Worm (Caenorhabditis elegans): ENCODE results near the gene C49H3.4.

C49H3.4 gene

ce11 chrIV:7946899-7947499, 31.9 kb downstream of the C49H3.4 start, which contains the start of gene F20D12.12:
Gene F20D12.12 (plus strand): TSS chrIV:7947440.
- TF ChIP-seq hlh-15 (tag; optimal IDR thresholded peaks at IDR 0.05) (peak; percentile 4), zip-5 (tag; optimal IDR thresholded peaks at IDR 0.05) (peak; percentile 51), tbx-7 (tag; optimal IDR thresholded peaks at IDR 0.05) (peak; percentile 64), tbx-2 (tag; optimal IDR thresholded peaks at IDR 0.05) (peak; percentile 81), elt-2 (tag; optimal IDR thresholded peaks at IDR 0.05) (peak; percentile 44), unc-3 (GFP tag; conservative IDR thresholded peaks at IDR 0.05) (peak; percentile 34; the same call in 1 of the 2 replicates), unc-3 (tag; optimal IDR thresholded peaks at IDR 0.05) (peak; percentile 32), fax-1 (tag; optimal IDR thresholded peaks at IDR 0.05) (peak; percentile 46), ref-2 (tag; optimal IDR thresholded peaks at IDR 0.05) (peak; percentile 68), ceh-45 (GFP tag; IDR thresholded peaks at IDR 0.05) (peak; percentile 58; the same call in 1 of the 2 replicates), fkh-6 (tag; optimal IDR thresholded peaks at IDR 0.05) (peak; percentile 31), ttx-3 (tag; optimal IDR thresholded peaks at IDR 0.05) (peak; percentile 46), mec-3 (tag; optimal IDR thresholded peaks at IDR 0.05; ENCODE audit: borderline replicate concordance) (peak; percentile 22), ceh-18 (tag; optimal IDR thresholded peaks at IDR 0.05) (peak; percentile 76), nfya-1 (tag; optimal IDR thresholded peaks at IDR 0.05) (peak; percentile 72), unc-86 (tag; optimal IDR thresholded peaks at IDR 0.05) (peak; percentile 32), ceh-2 (tag; optimal IDR thresholded peaks at IDR 0.05) (peak; percentile 45), ets-4 (tag; optimal IDR thresholded peaks at IDR 0.05) (peak; percentile 56), ceh-14 (tag; optimal IDR thresholded peaks at IDR 0.05) (peak; percentile 68), unc-42 (tag; optimal IDR thresholded peaks at IDR 0.05) (peak; percentile 67), C08G9.2 (tag; optimal IDR thresholded peaks at IDR 0.05) (peak; percentile 66), ahr-1 (tag; optimal IDR thresholded peaks at IDR 0.05) (peak; percentile 14), rnt-1 (tag; optimal IDR thresholded peaks at IDR 0.05) (peak; percentile 79), F13H6.1 (tag; optimal IDR thresholded peaks at IDR 0.05) (peak; percentile 50), ceh-31 (tag; optimal IDR thresholded peaks at IDR 0.05) (peak; percentile 85), ceh-34 (tag; optimal IDR thresholded peaks at IDR 0.05) (peak; percentile 72)

DNA sequence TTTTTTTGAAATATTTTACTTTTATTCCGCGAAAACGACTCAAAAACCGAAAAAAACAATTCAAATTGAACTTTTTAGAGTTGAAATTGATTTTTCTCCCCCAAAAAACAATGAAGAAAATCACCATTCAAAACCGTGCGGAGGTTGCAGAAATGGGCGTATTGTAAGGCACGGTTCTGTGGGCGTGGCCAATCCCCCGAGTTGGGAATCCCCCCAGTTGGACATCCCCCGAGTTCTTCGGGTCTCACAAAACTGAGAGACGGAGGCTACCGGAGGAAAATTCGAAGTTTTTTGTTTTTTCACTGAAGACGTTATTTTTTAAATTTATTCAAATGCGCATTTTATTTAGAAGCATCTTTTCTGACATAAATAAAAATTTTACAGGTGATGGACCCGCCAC, 33.2 kb downstream of the C49H3.4 start, which contains the start of gene mcm-3AP:
Gene mcm-3AP (plus strand): TSS at position 383 of the 400 bp plus-strand sequence.
- TF ChIP-seq nfya-1 (tag; optimal IDR thresholded peaks at IDR 0.05) (peak; percentile 11), ceh-18 (tag; optimal IDR thresholded peaks at IDR 0.05) (peak; percentile 8), ceh-45 (GFP tag; IDR thresholded peaks at IDR 0.05) (peak; percentile 43; the same call in 1 of the 2 replicates), ceh-31 (tag; optimal IDR thresholded peaks at IDR 0.05) (peak; percentile 72), zip-5 (tag; optimal IDR thresholded peaks at IDR 0.05) (peak; percentile 11), dmd-4 (tag; optimal IDR thresholded peaks at IDR 0.05; ENCODE audit: borderline replicate concordance) (peak; percentile 6), C08G9.2 (tag; optimal IDR thresholded peaks at IDR 0.05) (peak; percentile 53), tbx-2 (tag; optimal IDR thresholded peaks at IDR 0.05) (peak; percentile 59), elt-2 (tag; optimal IDR thresholded peaks at IDR 0.05) (peak; percentile 5), F13H6.1 (tag; optimal IDR thresholded peaks at IDR 0.05) (peak; percentile 9)

ce11 chrIV:7954006-7954405, 38.9 kb downstream of the C49H3.4 start:
- TF ChIP-seq ceh-24 (tag; optimal IDR thresholded peaks at IDR 0.05): no peak
- TF ChIP-seq elt-2 (tag; optimal IDR thresholded peaks at IDR 0.05): no peak
- no peak for TF ChIP-seq eyg-1 (tag; optimal IDR thresholded peaks at IDR 0.05)
- TF ChIP-seq ceh-14 (tag; optimal IDR thresholded peaks at IDR 0.05): no peak
- TF ChIP-seq F13H6.1 (tag; optimal IDR thresholded peaks at IDR 0.05): no peak

DNA sequence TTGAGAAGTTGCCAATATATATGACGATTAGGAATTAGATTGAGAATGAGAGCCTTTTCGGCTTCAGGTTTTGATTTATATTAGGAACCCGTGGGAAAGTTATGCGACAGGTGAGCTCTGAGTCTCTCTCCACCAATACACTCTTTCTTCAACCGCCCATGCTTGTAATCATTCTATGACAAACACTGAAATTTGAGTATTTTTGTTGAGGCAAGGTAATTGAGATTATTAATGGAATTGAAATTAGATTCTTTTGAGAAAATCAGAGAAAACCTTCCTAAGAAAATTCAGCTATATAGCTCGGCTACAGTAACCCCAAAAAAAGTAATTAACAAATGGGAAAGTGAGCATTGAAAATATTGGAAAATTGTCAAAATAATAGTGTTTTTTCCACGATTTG, 40.8 kb downstream of the C49H3.4 start, which contains the start of gene ceh-19:
Gene ceh-19 (minus strand): TSS at position 101 of the 400 bp plus-strand sequence.
- TF ChIP-seq eyg-1 (tag; optimal IDR thresholded peaks at IDR 0.05) (no peak), dmd-4 (tag; optimal IDR thresholded peaks at IDR 0.05; ENCODE audit: borderline replicate concordance) (no peak)

DNA sequence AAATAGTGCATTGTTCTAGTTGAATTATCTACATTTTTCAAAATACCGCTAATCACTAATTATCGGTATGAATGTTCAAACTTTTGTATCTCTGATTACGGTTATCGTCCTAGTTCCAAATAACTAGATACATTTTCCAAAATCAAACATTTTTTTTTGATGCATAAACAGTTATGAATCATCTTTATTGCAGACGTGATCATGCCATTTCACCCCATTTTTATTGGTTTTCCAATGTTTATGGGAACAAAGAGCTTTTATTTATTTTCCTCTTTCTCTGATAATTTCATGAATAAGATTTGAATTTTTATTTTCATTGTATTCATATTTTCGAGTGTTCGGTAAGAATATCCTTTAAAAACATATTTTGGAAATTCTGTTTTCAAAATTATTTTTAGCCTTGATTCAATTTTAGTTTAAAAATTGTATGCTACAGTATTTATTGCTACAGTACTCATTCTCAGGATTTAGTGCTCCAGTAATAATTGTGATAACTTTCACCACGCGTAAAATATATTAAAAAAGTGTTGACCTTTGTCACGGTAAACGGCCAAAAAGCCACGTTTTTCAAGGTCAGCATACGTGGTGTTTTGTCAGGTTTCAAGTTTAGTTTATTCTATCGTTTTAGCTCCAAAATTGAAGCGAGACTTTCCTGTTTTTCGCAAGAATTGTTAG, 41.7 kb downstream of the C49H3.4 start, which contains the start of gene csr-1:
Gene csr-1 (plus strand): TSS at position 625 of the 675 bp plus-strand sequence.
- TF ChIP-seq T23F11.4 (GFP tag; optimal IDR thresholded peaks at IDR 0.05) (no peak), ceh-18 (tag; optimal IDR thresholded peaks at IDR 0.05) (no peak), ahr-1 (tag; optimal IDR thresholded peaks at IDR 0.05) (no peak), Y22D7AL.16 (tag; optimal IDR thresholded peaks at IDR 0.05) (no peak), dmd-4 (tag; optimal IDR thresholded peaks at IDR 0.05; ENCODE audit: borderline replicate concordance) (no peak), nhr-232 (tag; optimal IDR thresholded peaks at IDR 0.05) (no peak), lin-11 (tag; optimal IDR thresholded peaks at IDR 0.05) (no peak), rnt-1 (tag; optimal IDR thresholded peaks at IDR 0.05) (no peak), pax-1 (tag; optimal IDR thresholded peaks at IDR 0.05) (no peak)
